Fruit fly (Drosophila melanogaster): ENCODE data around the gene CG13949.

The CG13949 gene

dm6 chr2L:855052-855547, at the start of gene CG13949:
Gene CG13949, plus strand, starts transcription at chr2L:855337.
- TF ChIP-seq CG12768 (GFP tag; optimal IDR thresholded peaks at IDR 0.05) (no peak), CG11617 (GFP tag; optimal IDR thresholded peaks at IDR 0.05) (no peak), bab1 (GFP tag; optimal IDR thresholded peaks at IDR 0.05) (peak; percentile 21), Hr96 (GFP tag; optimal IDR thresholded peaks at IDR 0.05) (peak; percentile 21), CG14711 (tag; optimal IDR thresholded peaks at IDR 0.05) (peak; percentile 31), Clk (GFP tag; optimal IDR thresholded peaks at IDR 0.05) (no peak), tj (GFP tag; optimal IDR thresholded peaks at IDR 0.05) (no peak), CG5204 (GFP tag; optimal IDR thresholded peaks at IDR 0.05) (no peak), pad (GFP tag; optimal IDR thresholded peaks at IDR 0.05) (peak; percentile 10), CG7101 (tag; optimal IDR thresholded peaks at IDR 0.05) (peak; percentile 64), CG33017 (tag; optimal IDR thresholded peaks at IDR 0.05) (peak; percentile 51), kay (GFP tag; ENCODE audit: borderline replicate concordance) (no peak), toe (GFP tag; optimal IDR thresholded peaks at IDR 0.05) (peak; percentile 42), ovo (GFP tag; optimal IDR thresholded peaks at IDR 0.05) (peak; percentile 71), cnc (optimal IDR thresholded peaks at IDR 0.05) (no peak), Mnt (GFP tag; optimal IDR thresholded peaks at IDR 0.05) (no peak), cic (GFP tag; optimal IDR thresholded peaks at IDR 0.05) (no peak), CG1620 (GFP tag; optimal IDR thresholded peaks at IDR 0.05) (peak; percentile 9), CG7045 (GFP tag; optimal IDR thresholded peaks at IDR 0.05) (no peak), Crg-1 (GFP tag; optimal IDR thresholded peaks at IDR 0.05) (peak; percentile 55)

- TF ChIP-seq cic (GFP tag; optimal IDR thresholded peaks at IDR 0.05) (no peak), bab1 (GFP tag; optimal IDR thresholded peaks at IDR 0.05) (no peak), kay (GFP tag; ENCODE audit: borderline replicate concordance) (no peak), Crg-1 (GFP tag; optimal IDR thresholded peaks at IDR 0.05) (no peak), CG11617 (GFP tag; optimal IDR thresholded peaks at IDR 0.05) (no peak), Mnt (GFP tag; optimal IDR thresholded peaks at IDR 0.05) (no peak)
These were observed 44.9 kb upstream of the CG13949 start, which contains the start of gene Nnf1b for dm6 chr2L:810277-810676. Gene Nnf1b, plus strand, starts transcription at chr2L:810577.

- TF ChIP-seq CG7101 (tag; optimal IDR thresholded peaks at IDR 0.05) (peak; percentile 32), kay (GFP tag; ENCODE audit: borderline replicate concordance) (no peak), Mnt (GFP tag; optimal IDR thresholded peaks at IDR 0.05) (peak; percentile 2)
These were observed 43.7 kb upstream of the CG13949 start, which contains the start of gene Dbp21E2 for dm6 chr2L:811405-811804. Gene Dbp21E2, plus strand, starts transcription at chr2L:811584.

- TF ChIP-seq CG7101 (tag; optimal IDR thresholded peaks at IDR 0.05) (peak; percentile 11), CG5204 (GFP tag; optimal IDR thresholded peaks at IDR 0.05) (no peak), Crg-1 (GFP tag; optimal IDR thresholded peaks at IDR 0.05) (no peak), ovo (GFP tag; optimal IDR thresholded peaks at IDR 0.05) (no peak), CG1620 (GFP tag; optimal IDR thresholded peaks at IDR 0.05) (no peak), CG12768 (GFP tag; optimal IDR thresholded peaks at IDR 0.05) (peak; percentile 25), kay (GFP tag; ENCODE audit: borderline replicate concordance) (no peak), bab1 (GFP tag; optimal IDR thresholded peaks at IDR 0.05) (peak; percentile 37), CG33017 (tag; optimal IDR thresholded peaks at IDR 0.05) (no peak), toe (GFP tag; optimal IDR thresholded peaks at IDR 0.05) (no peak), CG14711 (tag; optimal IDR thresholded peaks at IDR 0.05) (no peak), CG7045 (GFP tag; optimal IDR thresholded peaks at IDR 0.05) (no peak), Mnt (GFP tag; optimal IDR thresholded peaks at IDR 0.05) (peak; percentile 24), Clk (GFP tag; optimal IDR thresholded peaks at IDR 0.05) (no peak), Hr96 (GFP tag; optimal IDR thresholded peaks at IDR 0.05) (peak; percentile 12), tj (GFP tag; optimal IDR thresholded peaks at IDR 0.05) (peak; percentile 16)
These were observed 39.2 kb upstream of the CG13949 start, which contains the start of the genes Saf6 and Pex12 for dm6 chr2L:815785-816389. Gene Saf6, minus strand, starts transcription at chr2L:815950. Gene Pex12, plus strand, starts transcription at chr2L:815993.

- TF ChIP-seq Mnt (GFP tag; optimal IDR thresholded peaks at IDR 0.05) (no peak), pad (GFP tag; optimal IDR thresholded peaks at IDR 0.05) (no peak), CG33017 (tag; optimal IDR thresholded peaks at IDR 0.05) (no peak), CG7045 (GFP tag; optimal IDR thresholded peaks at IDR 0.05) (no peak), Crg-1 (GFP tag; optimal IDR thresholded peaks at IDR 0.05) (no peak), cic (GFP tag; optimal IDR thresholded peaks at IDR 0.05) (no peak), tj (GFP tag; optimal IDR thresholded peaks at IDR 0.05) (no peak), Clk (GFP tag; optimal IDR thresholded peaks at IDR 0.05) (no peak), ovo (GFP tag; optimal IDR thresholded peaks at IDR 0.05) (no peak), CG12768 (GFP tag; optimal IDR thresholded peaks at IDR 0.05) (no peak), kay (GFP tag; ENCODE audit: borderline replicate concordance) (no peak), Hr96 (GFP tag; optimal IDR thresholded peaks at IDR 0.05) (no peak), CG1620 (GFP tag; optimal IDR thresholded peaks at IDR 0.05) (no peak), cnc (optimal IDR thresholded peaks at IDR 0.05) (no peak), CG7101 (tag; optimal IDR thresholded peaks at IDR 0.05) (no peak)
These were observed 37.3 kb upstream of the CG13949 start, which contains the start of gene CG15880 for dm6 chr2L:817850-818249. Gene CG15880, minus strand, starts transcription at chr2L:817950.

- no peak for TF ChIP-seq CG5204 (GFP tag; optimal IDR thresholded peaks at IDR 0.05)
- TF ChIP-seq CG7101 (tag; optimal IDR thresholded peaks at IDR 0.05), result peak; percentile 75
- TF ChIP-seq cnc (optimal IDR thresholded peaks at IDR 0.05), result no peak
- peak; percentile 55 for TF ChIP-seq pad (GFP tag; optimal IDR thresholded peaks at IDR 0.05)
- TF ChIP-seq cic (GFP tag; optimal IDR thresholded peaks at IDR 0.05), result peak; percentile 21
- TF ChIP-seq tj (GFP tag; optimal IDR thresholded peaks at IDR 0.05), result peak; percentile 79
- TF ChIP-seq CG1620 (GFP tag; optimal IDR thresholded peaks at IDR 0.05), result peak; percentile 71
- TF ChIP-seq Crg-1 (GFP tag; optimal IDR thresholded peaks at IDR 0.05), result peak; percentile 66
- peak; percentile 46 for TF ChIP-seq CG33017 (tag; optimal IDR thresholded peaks at IDR 0.05)
- peak; percentile 68 for TF ChIP-seq CG14711 (tag; optimal IDR thresholded peaks at IDR 0.05)
- TF ChIP-seq Hr96 (GFP tag; optimal IDR thresholded peaks at IDR 0.05), result peak; percentile 60
- no peak for TF ChIP-seq kay (GFP tag; ENCODE audit: borderline replicate concordance)
- TF ChIP-seq Mnt (GFP tag; optimal IDR thresholded peaks at IDR 0.05), result peak; percentile 64
- peak; percentile 86 for TF ChIP-seq toe (GFP tag; optimal IDR thresholded peaks at IDR 0.05)
- peak; percentile 41 for TF ChIP-seq CG12768 (GFP tag; optimal IDR thresholded peaks at IDR 0.05)
- TF ChIP-seq ovo (GFP tag; optimal IDR thresholded peaks at IDR 0.05), result no peak
- peak; percentile 42 for TF ChIP-seq Clk (GFP tag; optimal IDR thresholded peaks at IDR 0.05)
- peak; percentile 53 for TF ChIP-seq bab1 (GFP tag; optimal IDR thresholded peaks at IDR 0.05)
- peak; percentile 59 for TF ChIP-seq CG7045 (GFP tag; optimal IDR thresholded peaks at IDR 0.05)
- TF ChIP-seq CG11617 (GFP tag; optimal IDR thresholded peaks at IDR 0.05), result peak; percentile 78
These were observed 35.7 kb upstream of the CG13949 start, which contains the start of the genes PGAP2 and Clp for dm6 chr2L:819315-820032. Gene PGAP2, minus strand, starts transcription at chr2L:819508. Gene Clp, plus strand, starts transcription at chr2L:819964.
